Fruit fly (Drosophila melanogaster) whole organism, prepupa: Measurements from ENCODE around the gene Wdr59.
A peak's percentile ranks its signal among the peaks of the same experiment; 100 is the strongest.

ENCODE experiments used
- Blimp-1 ChIP-seq: fragments of 200-800 bp; sonication (Bioruptor generic); optimal IDR thresholded peaks from 3 replicates; lab custom pipeline; 2017; ENCODE audit warnings: missing biosample characterization, missing genetic modification characterization, mild to moderate bottlenecking, moderate library complexity, missing genetic modification reagents
- CG10631 ChIP-seq: fragments of 200-800 bp; sonication (Bioruptor generic); optimal IDR thresholded peaks from 2 replicates; lab custom pipeline; 2016; ENCODE audit warnings: missing biosample characterization, missing genetic modification characterization
- CG10669 ChIP-seq: fragments of 200-800 bp; sonication (Bioruptor generic); optimal IDR thresholded peaks from 3 replicates; lab custom pipeline; 2018; ENCODE audit warnings: missing biosample characterization, mild to moderate bottlenecking, missing genetic modification characterization, moderate library complexity
- CG11294 ChIP-seq: fragments of 200-800 bp; sonication (Bioruptor generic); IDR thresholded peaks from 2 replicates; pipeline ENCODE4 v1.3.6; 2022; ENCODE audit warnings: missing biosample characterization, missing genetic modification characterization
- CG11762 ChIP-seq: fragments of 200-800 bp; sonication (Bioruptor generic); optimal IDR thresholded peaks from 3 replicates; lab custom pipeline; 2016; ENCODE audit warnings: missing biosample characterization, missing genetic modification characterization; ENCODE audit not compliant: insufficient read depth
- CG11902 ChIP-seq: fragments of 200-800 bp; sonication (Bioruptor generic); optimal IDR thresholded peaks from 3 replicates; lab custom pipeline; 2016; ENCODE audit warnings: missing biosample characterization, missing genetic modification characterization
- CG15336 ChIP-seq: fragments of 200-800 bp; sonication (Bioruptor generic); IDR thresholded peaks from 2 replicates; pipeline ENCODE4 v1.3.6; 2022; ENCODE audit warnings: missing biosample characterization, missing genetic modification characterization
- CG1621 ChIP-seq: fragments of 200-800 bp; sonication (Bioruptor generic); optimal IDR thresholded peaks from 3 replicates; lab custom pipeline; 2018; ENCODE audit warnings: missing biosample characterization, mild to moderate bottlenecking, missing genetic modification characterization
- CG16779 ChIP-seq: fragments of 200-800 bp; sonication (Bioruptor generic); optimal IDR thresholded peaks from 3 replicates; lab custom pipeline; 2017; ENCODE audit warnings: missing biosample characterization, mild to moderate bottlenecking, missing genetic modification characterization
- CG3032 ChIP-seq: fragments of 200-800 bp; optimal IDR thresholded peaks from 2 replicates; lab custom pipeline; 2019; ENCODE audit warnings: missing biosample characterization, mild to moderate bottlenecking, missing genetic modification characterization, moderate library complexity
- CG31627 ChIP-seq: fragments of 200-800 bp; sonication (Bioruptor generic); optimal IDR thresholded peaks from 3 replicates; lab custom pipeline; 2016; ENCODE audit warnings: missing biosample characterization, missing genetic modification characterization
- CG32006 ChIP-seq: fragments of 200-800 bp; sonication (Bioruptor generic); optimal IDR thresholded peaks from 3 replicates; lab custom pipeline; 2017; ENCODE audit warnings: missing biosample characterization, mild to moderate bottlenecking, missing genetic modification characterization
- CG34406 ChIP-seq: fragments of 200-800 bp; sonication (Bioruptor generic); optimal IDR thresholded peaks from 3 replicates; lab custom pipeline; 2016; ENCODE audit warnings: missing biosample characterization, missing genetic modification characterization
- CG3919 ChIP-seq: fragments of 200-800 bp; sonication (Bioruptor generic); optimal IDR thresholded peaks from 3 replicates; lab custom pipeline; 2016; ENCODE audit warnings: missing biosample characterization, missing genetic modification characterization
- CG4318 ChIP-seq: fragments of 200-800 bp; sonication (Bioruptor generic); optimal IDR thresholded peaks from 3 replicates; lab custom pipeline; 2017; ENCODE audit warnings: missing biosample characterization, mild to moderate bottlenecking, missing genetic modification characterization
- CG6792 ChIP-seq: fragments of 200-800 bp; sonication (Bioruptor generic); optimal IDR thresholded peaks from 3 replicates; lab custom pipeline; 2016; ENCODE audit warnings: missing biosample characterization, missing genetic modification characterization
- CG6808 ChIP-seq: fragments of 200-800 bp; sonication (Bioruptor generic); optimal IDR thresholded peaks from 3 replicates; lab custom pipeline; 2017; ENCODE audit warnings: missing biosample characterization, missing genetic modification characterization, mild to moderate bottlenecking, moderate library complexity, missing genetic modification reagents
- CG6854 ChIP-seq: fragments of 200-800 bp; sonication (Bioruptor generic); optimal IDR thresholded peaks from 2 replicates; lab custom pipeline; 2017; ENCODE audit warnings: missing biosample characterization, mild to moderate bottlenecking, missing genetic modification characterization
- CG7368 ChIP-seq: fragments of 200-800 bp; sonication (Bioruptor generic); optimal IDR thresholded peaks from 3 replicates; lab custom pipeline; 2016; ENCODE audit warnings: missing biosample characterization, missing genetic modification characterization
- CG8119 ChIP-seq: fragments of 200-800 bp; sonication (Bioruptor generic); IDR thresholded peaks from 3 replicates; pipeline ENCODE4 v1.3.6; 2022; ENCODE audit warnings: missing biosample characterization, missing genetic modification characterization
- CG8632 ChIP-seq: fragments of 200-800 bp; sonication (Bioruptor generic); optimal IDR thresholded peaks from 3 replicates; lab custom pipeline; 2016; ENCODE audit warnings: missing biosample characterization, missing genetic modification characterization
- CG9139 ChIP-seq: fragments of 200-800 bp; sonication (Bioruptor generic); optimal IDR thresholded peaks from 3 replicates; lab custom pipeline; 2017; ENCODE audit warnings: missing biosample characterization, mild to moderate bottlenecking, missing genetic modification characterization
- Ets21C ChIP-seq: fragments of 200-800 bp; sonication (Bioruptor generic); optimal IDR thresholded peaks from 3 replicates; lab custom pipeline; 2016; ENCODE audit warnings: missing biosample characterization, missing genetic modification characterization
- Gug ChIP-seq: fragments of 200-800 bp; sonication (Bioruptor generic); IDR thresholded peaks from 2 replicates; pipeline ENCODE4 v1.3.6; 2022; ENCODE audit warnings: missing biosample characterization, missing genetic modification characterization
- Hr39 ChIP-seq: fragments of 200-800 bp; sonication (Bioruptor generic); optimal IDR thresholded peaks from 2 replicates; lab custom pipeline; 2016; ENCODE audit warnings: missing biosample characterization, missing genetic modification characterization
- Lpt ChIP-seq: fragments of 200-800 bp; sonication (Bioruptor generic); optimal IDR thresholded peaks from 3 replicates; lab custom pipeline; 2016; ENCODE audit warnings: missing biosample characterization, missing genetic modification characterization
- Sox14 ChIP-seq: fragments of 200-800 bp; sonication (Bioruptor generic); optimal IDR thresholded peaks from 3 replicates; lab custom pipeline; 2016; ENCODE audit warnings: missing biosample characterization, missing genetic modification characterization
- acj6 ChIP-seq: fragments of 200-800 bp; sonication (Bioruptor generic); optimal IDR thresholded peaks from 3 replicates; lab custom pipeline; 2016; ENCODE audit warnings: missing biosample characterization, missing genetic modification characterization
- cyc ChIP-seq: fragments of 200-800 bp; sonication (Bioruptor generic); optimal IDR thresholded peaks from 3 replicates; lab custom pipeline; 2016; ENCODE audit warnings: missing biosample characterization, missing genetic modification characterization
- dac ChIP-seq: fragments of 200-800 bp; sonication (Bioruptor generic); optimal IDR thresholded peaks from 2 replicates; lab custom pipeline; 2017; ENCODE audit warnings: missing biosample characterization, mild to moderate bottlenecking, missing genetic modification characterization
- dsx ChIP-seq: fragments of 200-800 bp; optimal IDR thresholded peaks from 3 replicates; lab custom pipeline; 2019; ENCODE audit warnings: missing biosample characterization, mild to moderate bottlenecking, missing genetic modification characterization, moderate library complexity; ENCODE audit not compliant: poor library complexity, severe bottlenecking
- esn ChIP-seq: fragments of 200-800 bp; sonication (Bioruptor generic); optimal IDR thresholded peaks from 2 replicates; lab custom pipeline; 2016; ENCODE audit warnings: missing biosample characterization, mild to moderate bottlenecking, missing genetic modification characterization, moderate library complexity
- fd59A ChIP-seq: fragments of 200-800 bp; sonication (Bioruptor generic); optimal IDR thresholded peaks from 2 replicates; lab custom pipeline; 2017; ENCODE audit warnings: missing biosample characterization, mild to moderate bottlenecking, missing genetic modification characterization, missing genetic modification reagents
- fd85E ChIP-seq: fragments of 200-800 bp; sonication (Bioruptor generic); optimal IDR thresholded peaks from 3 replicates; lab custom pipeline; 2016; ENCODE audit warnings: missing biosample characterization, missing genetic modification characterization
- lz ChIP-seq: fragments of 200-800 bp; sonication (Bioruptor generic); optimal IDR thresholded peaks from 3 replicates; lab custom pipeline; 2016; ENCODE audit warnings: missing biosample characterization, missing genetic modification characterization
- net ChIP-seq: fragments of 200-800 bp; sonication (Bioruptor generic); optimal IDR thresholded peaks from 3 replicates; lab custom pipeline; 2016; ENCODE audit warnings: missing biosample characterization, missing genetic modification characterization
- pdm3 ChIP-seq: fragments of 200-800 bp; sonication (Bioruptor generic); optimal IDR thresholded peaks from 3 replicates; lab custom pipeline; 2016; ENCODE audit warnings: missing biosample characterization, missing genetic modification characterization
- salr ChIP-seq, 2 experiments: fragments of 200-800 bp; sonication (Bioruptor generic); optimal IDR thresholded peaks; 3 replicates each; lab custom pipeline; 2016 to 2018; ENCODE audit warnings: missing biosample characterization in 2 of 2, missing genetic modification characterization in 2 of 2, mild to moderate bottlenecking in 1 of 2
- spab ChIP-seq: fragments of 200-800 bp; sonication (Bioruptor generic); optimal IDR thresholded peaks from 2 replicates; lab custom pipeline; 2017; ENCODE audit warnings: missing biosample characterization, mild to moderate bottlenecking, missing genetic modification characterization, missing genetic modification reagents
- ss ChIP-seq, 2 experiments: fragments of 200-800 bp; sonication (Bioruptor generic); optimal IDR thresholded peaks; 2 replicates in 1 of 2; 3 replicates in 1 of 2; lab custom pipeline; 2017 to 2018; ENCODE audit warnings: mild to moderate bottlenecking in 2 of 2, missing biosample characterization in 2 of 2, missing genetic modification characterization in 2 of 2, moderate library complexity in 1 of 2
- svp ChIP-seq: fragments of 200-800 bp; sonication (Bioruptor generic); peaks from one replicate; lab custom pipeline; 2016; ENCODE audit warnings: missing biosample characterization, missing genetic modification characterization
- vri ChIP-seq: fragments of 200-800 bp; sonication (Bioruptor generic); optimal IDR thresholded peaks from 3 replicates; lab custom pipeline; 2016; ENCODE audit warnings: missing biosample characterization, mild to moderate bottlenecking, missing genetic modification characterization

Wdr59 gene

dm6 chr2L:11086357-11086924, 4.8 kb upstream of the Wdr59 start, which contains the start of gene CG16854:
CG16854 (plus strand) TSS chr2L:11086721.
- no peak for TF ChIP-seq CG4318
- no peak for TF ChIP-seq CG6808 (GFP tag; lab: Kevin White, UChicago)
- TF ChIP-seq CG8632 (GFP tag; lab: Kevin White, UChicago): no peak
- no peak for TF ChIP-seq CG3919 (GFP tag; lab: Kevin White, UChicago)
- no peak for TF ChIP-seq dsx (GFP tag; lab: Kevin White, UChicago)
- TF ChIP-seq, all 60 proteins: peak for 0

- no peak for TF ChIP-seq acj6
- TF ChIP-seq CG3032 (tag; lab: Kevin White, UChicago): peak; percentile 9
- TF ChIP-seq CG6854 (GFP tag; lab: Kevin White, UChicago): no peak
- TF ChIP-seq Gug: no peak
- no peak for TF ChIP-seq fd85E
- no peak for TF ChIP-seq CG32006
- TF ChIP-seq esn (GFP tag; lab: Kevin White, UChicago): peak; percentile 16
- no peak for TF ChIP-seq CG3919 (GFP tag; lab: Kevin White, UChicago)
- TF ChIP-seq Lpt (GFP tag; lab: Kevin White, UChicago): no peak
- TF ChIP-seq CG9139 (GFP tag; lab: Kevin White, UChicago): no peak
These were observed 9.3 kb downstream of the Wdr59 start, which contains the start of gene Ge-1 for dm6 chr2L:11100516-11101061. Ge-1 (minus strand) TSS chr2L:11100888.

dm6 chr2L:11105320-11105719, 14.1 kb downstream of the Wdr59 start:
- TF ChIP-seq CG10669 (GFP tag; lab: Kevin White, UChicago): no peak
- TF ChIP-seq svp: peak; percentile 94

- TF ChIP-seq Blimp-1 (GFP tag; lab: Kevin White, UChicago) (peak; percentile 90), vri (GFP tag; lab: Kevin White, UChicago) (peak; percentile 94), svp (peak; percentile 99), acj6 (peak; percentile 99), CG15336 (GFP tag; lab: Robert Waterston, UW) (peak; percentile 97), CG3919 (GFP tag; lab: Kevin White, UChicago) (peak; percentile 98), CG10631 (GFP tag; lab: Kevin White, UChicago) (peak; percentile 99), Sox14 (GFP tag; lab: Kevin White, UChicago) (peak; percentile 98), CG1621 (peak; percentile 97), Gug (peak; percentile 99), pdm3 (GFP tag; lab: Kevin White, UChicago) (peak; percentile 98), Ets21C (GFP tag; lab: Kevin White, UChicago) (peak; percentile 96), CG6808 (GFP tag; lab: Kevin White, UChicago) (peak; percentile 96), lz (GFP tag; lab: Kevin White, UChicago) (peak; percentile 99), CG6792 (GFP tag; lab: Kevin White, UChicago) (peak; percentile 97), CG3032 (tag; lab: Kevin White, UChicago) (peak; percentile 99), fd59A (GFP tag; lab: Kevin White, UChicago) (peak; percentile 97), esn (GFP tag; lab: Kevin White, UChicago) (peak; percentile 98), dac (GFP tag; lab: Kevin White, UChicago) (peak; percentile 95), CG11762 (peak; percentile 98), ss (GFP tag; optimal IDR thresholded peaks at IDR 0.05; lab: Kevin White, UChicago) (peak; percentile 96 to 97), CG8632 (GFP tag; lab: Kevin White, UChicago) (peak; percentile 97), cyc (GFP tag; lab: Kevin White, UChicago) (peak; percentile 99), CG8119 (GFP tag; lab: Robert Waterston, UW) (peak; percentile 96), Hr39 (peak; percentile 98), net (GFP tag; lab: Kevin White, UChicago) (peak; percentile 96), CG34406 (peak; percentile 97), CG31627 (GFP tag; lab: Kevin White, UChicago) (peak; percentile 99), spab (GFP tag; lab: Kevin White, UChicago) (peak; percentile 97), Lpt (GFP tag; lab: Kevin White, UChicago) (peak; percentile 97), salr (GFP tag; optimal IDR thresholded peaks at IDR 0.05; lab: Kevin White, UChicago) (peak; percentile 94 to 96), CG11902 (GFP tag; lab: Kevin White, UChicago) (peak; percentile 98), CG7368 (GFP tag; lab: Kevin White, UChicago) (peak; percentile 95), CG16779 (tag; lab: Kevin White, UChicago) (peak; percentile 92), CG10669 (GFP tag; lab: Kevin White, UChicago) (peak; percentile 98), CG11294 (GFP tag; lab: Robert Waterston, UW) (peak; percentile 98), fd85E (peak; percentile 83)
These were observed 15.3 kb downstream of the Wdr59 start, which contains the start of gene Reps for dm6 chr2L:11106562-11106962. Reps (minus strand) TSS chr2L:11106645.
